Fruit fly (Drosophila melanogaster) whole organism, embryonic: ENCODE results near the gene cno.

Source experiments
- Aef1 ChIP-seq: fragments of 200-800 bp; sonication (Bioruptor generic); IDR thresholded peaks from 3 replicates; pipeline ENCODE4 v1.3.6; 2022; ENCODE audit warnings: missing biosample characterization, missing genetic modification characterization
- CG10979 ChIP-seq: fragments of 200-800 bp; sonication (Bioruptor generic); optimal IDR thresholded peaks from 2 replicates; lab custom pipeline; 2018; ENCODE audit warnings: missing biosample characterization, mild to moderate bottlenecking, missing genetic modification characterization, moderate library complexity
- CG13424 ChIP-seq: fragments of 200-800 bp; sonication (Bioruptor generic); optimal IDR thresholded peaks from 2 replicates; lab custom pipeline; 2019; ENCODE audit warnings: missing biosample characterization, mild to moderate bottlenecking, missing genetic modification characterization, moderate library complexity
- CG14014 ChIP-seq: fragments of 200-800 bp; sonication (Bioruptor generic); IDR thresholded peaks from 2 replicates; pipeline ENCODE4 v1.3.6; 2022; ENCODE audit warnings: missing biosample characterization, missing genetic modification characterization
- CG14965 ChIP-seq: fragments of 200-800 bp; sonication (Bioruptor generic); optimal IDR thresholded peaks from 2 replicates; lab custom pipeline; 2016; ENCODE audit warnings: missing biosample characterization, missing genetic modification characterization, borderline replicate concordance
- CG15011 ChIP-seq: fragments of 200-800 bp; sonication (Bioruptor generic); optimal IDR thresholded peaks from 3 replicates; lab custom pipeline; 2018; ENCODE audit warnings: missing biosample characterization, mild to moderate bottlenecking, missing genetic modification characterization
- CG17568 ChIP-seq: fragments of 200-800 bp; sonication (Bioruptor generic); optimal IDR thresholded peaks from 2 replicates; lab custom pipeline; 2018; ENCODE audit warnings: missing biosample characterization, mild to moderate bottlenecking, missing genetic modification characterization, moderate library complexity
- CG18599 ChIP-seq: fragments of 200-800 bp; sonication (Bioruptor generic); optimal IDR thresholded peaks from 3 replicates; lab custom pipeline; 2017; ENCODE audit warnings: missing biosample characterization, missing genetic modification characterization, mild to moderate bottlenecking, moderate library complexity, missing genetic modification reagents
- CG2678 ChIP-seq: fragments of 200-800 bp; sonication (Bioruptor generic); optimal IDR thresholded peaks from 3 replicates; lab custom pipeline; 2019; ENCODE audit warnings: missing biosample characterization, mild to moderate bottlenecking, missing genetic modification characterization, moderate library complexity
- CG2889 ChIP-seq: fragments of 200-800 bp; sonication (Bioruptor generic); IDR thresholded peaks from 3 replicates; pipeline ENCODE4 v1.3.6; 2022; ENCODE audit warnings: missing biosample characterization, missing genetic modification characterization
- CG31224 ChIP-seq: fragments of 200-800 bp; sonication (Bioruptor generic); IDR thresholded peaks from 2 replicates; pipeline ENCODE4 v1.3.6; 2022; ENCODE audit warnings: missing biosample characterization, missing genetic modification characterization
- CG34224 ChIP-seq: fragments of 200-800 bp; sonication (Bioruptor generic); IDR thresholded peaks from 3 replicates; pipeline ENCODE4 v1.3.6; 2022; ENCODE audit warnings: missing biosample characterization, missing genetic modification characterization; ENCODE audit not compliant: partially characterized antibody
- CG6813 ChIP-seq: fragments of 200-800 bp; sonication (Bioruptor generic); optimal IDR thresholded peaks from 2 replicates; lab custom pipeline; 2017; ENCODE audit warnings: missing biosample characterization, missing genetic modification characterization, mild to moderate bottlenecking, moderate library complexity, missing genetic modification reagents
- CG9609 ChIP-seq: fragments of 200-800 bp; sonication (Bioruptor generic); optimal IDR thresholded peaks from 3 replicates; lab custom pipeline; 2016; ENCODE audit warnings: missing biosample characterization, missing genetic modification characterization
- CG9876 ChIP-seq: fragments of 200-800 bp; sonication (Bioruptor generic); optimal IDR thresholded peaks from 2 replicates; lab custom pipeline; 2016; ENCODE audit warnings: missing biosample characterization, missing genetic modification characterization
- CoRest ChIP-seq: fragments of 200-800 bp; sonication (Bioruptor generic); optimal IDR thresholded peaks from 3 replicates; lab custom pipeline; 2018; ENCODE audit warnings: missing biosample characterization, mild to moderate bottlenecking, missing genetic modification characterization, moderate library complexity
- D19B ChIP-seq: fragments of 200-800 bp; sonication (Bioruptor generic); optimal IDR thresholded peaks from 2 replicates; lab custom pipeline; 2017; ENCODE audit warnings: missing biosample characterization, mild to moderate bottlenecking, missing genetic modification characterization
- Dek ChIP-seq: fragments of 200-800 bp; sonication (Bioruptor generic); optimal IDR thresholded peaks from 3 replicates; lab custom pipeline; 2019; ENCODE audit warnings: missing biosample characterization, mild to moderate bottlenecking, missing genetic modification characterization, moderate library complexity
- Dll ChIP-seq: fragments of 200-800 bp; sonication (Bioruptor generic); IDR thresholded peaks from 4 replicates; pipeline ENCODE4 v1.3.6; 2022; ENCODE audit warnings: missing biosample characterization, missing genetic modification characterization; ENCODE audit not compliant: partially characterized antibody
- Dref ChIP-seq: fragments of 200-800 bp; sonication (Bioruptor generic); IDR thresholded peaks from 2 replicates; pipeline ENCODE4 v1.3.6; 2022; ENCODE audit warnings: missing biosample characterization, missing genetic modification characterization
- E2f1 ChIP-seq: fragments of 200-800 bp; sonication (Bioruptor generic); IDR thresholded peaks from 2 replicates; pipeline ENCODE4 v1.3.6; 2022; ENCODE audit warnings: missing biosample characterization, missing genetic modification characterization
- Eip74EF ChIP-seq, 2 experiments: fragments of 200-800 bp in 1 of 2; fragments of >200 bp in 1 of 2; sonication (Bioruptor generic) in 1 of 2; optimal IDR thresholded peaks; 2 replicates each; lab custom pipeline; 2017 to 2019; ENCODE audit warnings: missing biosample characterization in 2 of 2, missing genetic modification characterization in 2 of 2, mild to moderate bottlenecking in 1 of 2, moderate library complexity in 1 of 2
- Gug ChIP-seq: fragments of 200-800 bp; sonication (Bioruptor generic); IDR thresholded peaks from 4 replicates; pipeline ENCODE4 v1.3.6; 2022; ENCODE audit warnings: missing biosample characterization, missing genetic modification characterization
- HmgD ChIP-seq: fragments of 200-800 bp; sonication (Bioruptor generic); optimal IDR thresholded peaks from 3 replicates; lab custom pipeline; 2016; ENCODE audit warnings: missing biosample characterization, missing genetic modification characterization
- Hmr ChIP-seq: fragments of 200-800 bp; sonication (Bioruptor generic); optimal IDR thresholded peaks from 3 replicates; lab custom pipeline; 2017; ENCODE audit warnings: mild to moderate bottlenecking, missing biosample characterization, missing genetic modification reagents, missing genetic modification characterization
- Hr39 ChIP-seq: fragments of >200 bp; optimal IDR thresholded peaks from 2 replicates; lab custom pipeline; 2017
- Kr ChIP-seq: fragments of 200-800 bp; sonication (Bioruptor generic); optimal IDR thresholded peaks from 2 replicates; lab custom pipeline; 2017; ENCODE audit warnings: missing biosample characterization, mild to moderate bottlenecking, missing genetic modification characterization
- Lim3 ChIP-seq: fragments of 200-800 bp; sonication (Bioruptor generic); IDR thresholded peaks from 2 replicates; pipeline ENCODE4 v1.3.6; 2022; ENCODE audit warnings: missing biosample characterization, missing genetic modification characterization
- Lpt ChIP-seq: fragments of >200 bp; optimal IDR thresholded peaks from 2 replicates; lab custom pipeline; 2018; ENCODE audit warnings: missing biosample characterization, missing genetic modification characterization
- Nf-YB ChIP-seq: fragments of 200-800 bp; sonication (Bioruptor generic); optimal IDR thresholded peaks from 3 replicates; lab custom pipeline; 2019; ENCODE audit warnings: missing biosample characterization, mild to moderate bottlenecking, missing genetic modification characterization, moderate library complexity
- Scr ChIP-seq: fragments of 200-800 bp; sonication (Bioruptor generic); IDR thresholded peaks from 2 replicates; pipeline ENCODE4 v1.3.6; 2022; ENCODE audit warnings: missing biosample characterization, missing genetic modification characterization; ENCODE audit not compliant: partially characterized antibody
- Usf ChIP-seq: fragments of 200-800 bp; sonication (Bioruptor generic); optimal IDR thresholded peaks from 2 replicates; lab custom pipeline; 2017; ENCODE audit warnings: missing genotype, missing biosample characterization, missing genetic modification characterization
- Xbp1 ChIP-seq: fragments of 200-800 bp; sonication (Bioruptor generic); optimal IDR thresholded peaks from 3 replicates; lab custom pipeline; 2016; ENCODE audit warnings: missing biosample characterization, mild to moderate bottlenecking, missing genetic modification characterization
- al ChIP-seq: fragments of 200-800 bp; sonication (Bioruptor generic); IDR thresholded peaks from 2 replicates; pipeline ENCODE4 v1.3.6; 2022; ENCODE audit warnings: missing biosample characterization, missing genetic modification characterization
- cad ChIP-seq: fragments of >200 bp; optimal IDR thresholded peaks from 2 replicates; lab custom pipeline; 2017; ENCODE audit warnings: missing biosample characterization, missing genetic modification characterization
- chn ChIP-seq: fragments of 200-800 bp; sonication (Bioruptor generic); optimal IDR thresholded peaks from 2 replicates; lab custom pipeline; 2016; ENCODE audit warnings: missing biosample characterization, missing genetic modification characterization
- da ChIP-seq: fragments of 200-800 bp; sonication (Bioruptor generic); optimal IDR thresholded peaks from 2 replicates; lab custom pipeline; 2016; ENCODE audit warnings: missing biosample characterization, missing genetic modification characterization
- dimm ChIP-seq: fragments of 200-800 bp; sonication (Bioruptor generic); IDR thresholded peaks from 2 replicates; pipeline ENCODE4 v1.3.6; 2022; ENCODE audit warnings: missing biosample characterization, missing genetic modification characterization
- eyg ChIP-seq: fragments of 200-800 bp; sonication (Bioruptor generic); optimal IDR thresholded peaks from 3 replicates; lab custom pipeline; 2016; ENCODE audit warnings: missing biosample characterization, missing genetic modification characterization
- fd96Cb ChIP-seq: fragments of 200-800 bp; sonication (Bioruptor generic); optimal IDR thresholded peaks from 2 replicates; lab custom pipeline; 2018; ENCODE audit warnings: missing biosample characterization, mild to moderate bottlenecking, missing genetic modification characterization, moderate library complexity
- ftz-f1 ChIP-seq: fragments of 200-800 bp; sonication (Bioruptor generic); optimal IDR thresholded peaks from 2 replicates; lab custom pipeline; 2016; ENCODE audit warnings: missing biosample characterization, missing genetic modification characterization
- fu2 ChIP-seq: fragments of 200-800 bp; sonication (Bioruptor generic); optimal IDR thresholded peaks from 2 replicates; lab custom pipeline; 2016; ENCODE audit warnings: missing biosample characterization, missing genetic modification characterization
- ham ChIP-seq: fragments of 200-800 bp; sonication (Bioruptor generic); IDR thresholded peaks from 2 replicates; pipeline ENCODE4 v1.3.6; 2022; ENCODE audit warnings: missing biosample characterization, missing genetic modification characterization
- hbn ChIP-seq: fragments of 200-800 bp; sonication (Bioruptor generic); IDR thresholded peaks from 2 replicates; pipeline ENCODE4 v1.3.6; 2022; ENCODE audit warnings: missing biosample characterization, missing genetic modification characterization; ENCODE audit not compliant: partially characterized antibody
- jumu ChIP-seq: fragments of 200-800 bp; sonication (Bioruptor generic); optimal IDR thresholded peaks from 3 replicates; lab custom pipeline; 2016; ENCODE audit warnings: missing biosample characterization, missing genetic modification characterization
- mirr ChIP-seq: fragments of 200-800 bp; sonication (Bioruptor generic); optimal IDR thresholded peaks from 3 replicates; lab custom pipeline; 2018; ENCODE audit warnings: missing biosample characterization, mild to moderate bottlenecking, missing genetic modification characterization
- scrt ChIP-seq: fragments of 200-800 bp; sonication (Bioruptor generic); optimal IDR thresholded peaks from 2 replicates; lab custom pipeline; 2018; ENCODE audit warnings: missing biosample characterization, mild to moderate bottlenecking, missing genetic modification characterization, moderate library complexity
- slou ChIP-seq: fragments of 200-800 bp; sonication (Bioruptor generic); optimal IDR thresholded peaks from 3 replicates; lab custom pipeline; 2016; ENCODE audit warnings: missing biosample characterization, missing genetic modification characterization
- wek ChIP-seq: fragments of 200-800 bp; sonication (Bioruptor generic); optimal IDR thresholded peaks from 3 replicates; lab custom pipeline; 2018; ENCODE audit warnings: missing biosample characterization, mild to moderate bottlenecking, missing genetic modification characterization, moderate library complexity
- z ChIP-seq: fragments of 200-800 bp; sonication (Bioruptor generic); IDR thresholded peaks from 3 replicates; pipeline ENCODE4 v1.3.6; 2022; ENCODE audit warnings: missing biosample characterization, missing genetic modification characterization
- zfh2 ChIP-seq: fragments of 200-800 bp; sonication (Bioruptor generic); optimal IDR thresholded peaks from 2 replicates; lab custom pipeline; 2016; ENCODE audit warnings: missing biosample characterization, missing genetic modification characterization

Gene cno

dm6 chr3R:5217278-5217714, at the start of gene cno:
cno (minus strand) TSS chr3R:5217456.
- no peak for TF ChIP-seq ftz-f1 (GFP tag; lab: Kevin White, UChicago)
- TF ChIP-seq HmgD, result peak; percentile 45
- no peak for TF ChIP-seq wek (GFP tag; lab: Kevin White, UChicago)
- no peak for TF ChIP-seq Nf-YB (GFP tag; lab: Kevin White, UChicago)
- TF ChIP-seq jumu (GFP tag; lab: Kevin White, UChicago), result no peak
- peak; percentile 5 for TF ChIP-seq CG13424
- TF ChIP-seq Eip74EF (GFP tag; optimal IDR thresholded peaks at IDR 0.05; lab: Kevin White, UChicago), result no peak
- no peak for TF ChIP-seq CG10979
- no peak for TF ChIP-seq mirr
- 0 out of 2 replicates have a peak, but pooled peaks have one; percentile 22 for TF ChIP-seq Scr
- TF ChIP-seq hbn (GFP tag; lab: Robert Waterston, UW), result peak; percentile 35; the same call in 1 of the 2 replicates
- no peak for TF ChIP-seq ham (GFP tag; lab: Robert Waterston, UW)
- no peak for TF ChIP-seq da (GFP tag; lab: Kevin White, UChicago)
- TF ChIP-seq CoRest, result peak; percentile 51
- TF ChIP-seq CG14014, result no peak
- no peak for TF ChIP-seq CG9876
- no peak for TF ChIP-seq CG6813 (GFP tag; lab: Kevin White, UChicago)
- no peak for TF ChIP-seq Lim3 (GFP tag; lab: Robert Waterston, UW)
- no peak for TF ChIP-seq CG9609 (GFP tag; lab: Kevin White, UChicago)
- no peak for TF ChIP-seq D19B
- TF ChIP-seq Gug, result no peak
- TF ChIP-seq Kr (GFP tag; lab: Kevin White, UChicago), result no peak
- TF ChIP-seq Hr39, result no peak
- no peak for TF ChIP-seq fd96Cb
- TF ChIP-seq Dref, result peak; percentile 45
- no peak for TF ChIP-seq E2f1 (GFP tag; lab: Robert Waterston, UW)
- no peak for TF ChIP-seq Xbp1 (GFP tag; lab: Kevin White, UChicago)
- no peak for TF ChIP-seq Usf (GFP tag; lab: Kevin White, UChicago)
- no peak for TF ChIP-seq dimm (GFP tag; lab: Robert Waterston, UW)
- TF ChIP-seq z (GFP tag; lab: Robert Waterston, UW), result no peak
- TF ChIP-seq CG2678 (tag; lab: Kevin White, UChicago), result no peak
- TF ChIP-seq CG17568 (GFP tag; lab: Kevin White, UChicago), result no peak
- peak; percentile 36 for TF ChIP-seq Dek
- TF ChIP-seq Aef1 (GFP tag; lab: Robert Waterston, UW), result no peak
- TF ChIP-seq eyg (GFP tag; lab: Kevin White, UChicago), result no peak
- peak; percentile 88 for TF ChIP-seq Hmr
- no peak for TF ChIP-seq CG2889 (GFP tag; lab: Robert Waterston, UW)
- TF ChIP-seq Dll (GFP tag; lab: Robert Waterston, UW), result no peak
- no peak for TF ChIP-seq scrt (GFP tag; lab: Kevin White, UChicago)
- no peak for TF ChIP-seq chn (GFP tag; lab: Kevin White, UChicago)
- no peak for TF ChIP-seq Lpt (GFP tag; lab: Kevin White, UChicago)
- no peak for TF ChIP-seq cad (GFP tag; lab: Kevin White, UChicago)
- no peak for TF ChIP-seq CG18599 (GFP tag; lab: Kevin White, UChicago)
- no peak for TF ChIP-seq al (GFP tag; lab: Robert Waterston, UW)
- TF ChIP-seq slou (GFP tag; lab: Kevin White, UChicago), result no peak
- no peak for TF ChIP-seq CG31224 (GFP tag; lab: Robert Waterston, UW)
- no peak for TF ChIP-seq fu2 (GFP tag; lab: Kevin White, UChicago)
- TF ChIP-seq CG15011 (GFP tag; lab: Kevin White, UChicago), result no peak
- no peak for TF ChIP-seq CG14965 (GFP tag; lab: Kevin White, UChicago)
- TF ChIP-seq zfh2 (GFP tag; lab: Kevin White, UChicago), result no peak
- no peak for TF ChIP-seq CG34224 (GFP tag; lab: Robert Waterston, UW)
